Fruit fly (Drosophila melanogaster) whole organism, wandering third instar larva: ENCODE results near the gene CG13887.
A peak's percentile ranks its signal among the peaks of the same experiment; 100 is the strongest.

Experiments
- Abd-B ChIP-seq: fragments of >200 bp; optimal IDR thresholded peaks from 2 replicates; lab custom pipeline; 2017; ENCODE audit warnings: missing biosample characterization, missing genetic modification characterization
- CG32264 ChIP-seq: fragments of 200-800 bp; sonication (Bioruptor generic); optimal IDR thresholded peaks from 2 replicates; lab custom pipeline; 2016; ENCODE audit warnings: missing biosample characterization, missing genetic modification characterization
- CG9705 ChIP-seq: fragments of 200-800 bp; sonication (Bioruptor generic); optimal IDR thresholded peaks from 2 replicates; lab custom pipeline; 2018; ENCODE audit warnings: missing biosample characterization, mild to moderate bottlenecking, missing genetic modification characterization
- CrebA ChIP-seq: fragments of 200-800 bp; sonication (Bioruptor generic); optimal IDR thresholded peaks from 2 replicates; lab custom pipeline; 2016; ENCODE audit warnings: missing biosample characterization, mild to moderate bottlenecking, missing genetic modification characterization, borderline replicate concordance
- Dfd ChIP-seq: fragments of >200 bp; optimal IDR thresholded peaks from 2 replicates; lab custom pipeline; 2017; ENCODE audit warnings: missing biosample characterization, missing genetic modification characterization
- Dif ChIP-seq: fragments of 200-275, 200-300 bp; sonication (Bioruptor generic); optimal IDR thresholded peaks from 2 replicates; lab custom pipeline; 2018; ENCODE audit warnings: missing biosample characterization, missing genetic modification characterization; ENCODE audit not compliant: partially characterized antibody
- GATAd ChIP-seq: sonication (Bioruptor generic); optimal IDR thresholded peaks from 2 replicates; lab custom pipeline; 2016; ENCODE audit warnings: missing biosample characterization, missing genetic modification characterization
- HLH106 ChIP-seq: fragments of 200-800 bp; optimal IDR thresholded peaks from 3 replicates; lab custom pipeline; 2019; ENCODE audit warnings: missing biosample characterization, mild to moderate bottlenecking, missing genetic modification characterization, moderate library complexity
- Hnf4 ChIP-seq: fragments of 200-800 bp; sonication (Bioruptor generic); optimal IDR thresholded peaks from 2 replicates; lab custom pipeline; 2016; ENCODE audit warnings: missing biosample characterization, mild to moderate bottlenecking, missing genetic modification characterization
- Hr78 ChIP-seq: fragments of >200 bp; optimal IDR thresholded peaks from 2 replicates; lab custom pipeline; 2017; ENCODE audit warnings: missing biosample characterization, missing genetic modification characterization
- Hr83 ChIP-seq: fragments of 200-300 bp; sonication (Bioruptor generic); optimal IDR thresholded peaks from 2 replicates; lab custom pipeline; 2016; ENCODE audit warnings: missing biosample characterization, mild to moderate bottlenecking, missing genetic modification characterization, moderate library complexity; ENCODE audit not compliant: poor library complexity, severe bottlenecking
- Jra ChIP-seq: sonication (Bioruptor generic); optimal IDR thresholded peaks from 2 replicates; lab custom pipeline; 2016; ENCODE audit warnings: missing biosample characterization, missing genetic modification characterization
- Mio ChIP-seq: sonication (Bioruptor generic); optimal IDR thresholded peaks from 2 replicates; lab custom pipeline; 2016; ENCODE audit warnings: missing biosample characterization, missing genetic modification characterization
- Myc ChIP-seq: fragments of >200 bp; optimal IDR thresholded peaks from 2 replicates; lab custom pipeline; 2017
- N ChIP-seq: fragments of >200 bp; optimal IDR thresholded peaks from 2 replicates; lab custom pipeline; 2018; ENCODE audit warnings: missing biosample characterization, missing external identifiers, missing genetic modification characterization
- OdsH ChIP-seq: fragments of 200-800 bp; sonication (Bioruptor generic); optimal IDR thresholded peaks from 2 replicates; lab custom pipeline; 2016; ENCODE audit warnings: missing biosample characterization, mild to moderate bottlenecking, missing genetic modification characterization
- Rel ChIP-seq, 2 experiments: fragments of 200-800 bp; sonication (Bioruptor generic) in 1 of 2; optimal IDR thresholded peaks; 2 replicates in 1 of 2; 3 replicates in 1 of 2; lab custom pipeline; 2016 to 2019; ENCODE audit warnings: mild to moderate bottlenecking in 2 of 2, missing biosample characterization in 2 of 2, missing genetic modification characterization in 2 of 2, moderate library complexity in 1 of 2
- Sp1 ChIP-seq: fragments of 200-800 bp; sonication (Bioruptor generic); optimal IDR thresholded peaks from 3 replicates; lab custom pipeline; 2019; ENCODE audit warnings: missing biosample characterization, mild to moderate bottlenecking, missing genetic modification characterization, moderate library complexity
- Vsx2 ChIP-seq: fragments of 200-300, 225-300 bp; sonication (Bioruptor generic); optimal IDR thresholded peaks from 2 replicates; lab custom pipeline; 2018; ENCODE audit warnings: missing biosample characterization, missing genetic modification characterization; ENCODE audit not compliant: partially characterized antibody
- br ChIP-seq: fragments of 200-800 bp; sonication (Bioruptor generic); optimal IDR thresholded peaks from 2 replicates; lab custom pipeline; 2016; ENCODE audit warnings: missing biosample characterization, missing genetic modification characterization
- brk ChIP-seq: fragments of 200-800 bp; sonication (Bioruptor generic); optimal IDR thresholded peaks from 2 replicates; lab custom pipeline; 2016; ENCODE audit warnings: missing biosample characterization, mild to moderate bottlenecking, missing genetic modification characterization
- dl ChIP-seq, 2 experiments: fragments of 175-275, 200-275 bp in 1 of 2; fragments of 200-275 bp in 1 of 2; sonication (Bioruptor generic); optimal IDR thresholded peaks; lab custom pipeline; 2018; ENCODE audit warnings: mild to moderate bottlenecking in 2 of 2, missing biosample characterization in 2 of 2, missing genetic modification characterization in 2 of 2, moderate library complexity in 2 of 2; ENCODE audit not compliant: partially characterized antibody in 2 of 2, insufficient read depth in 1 of 2
- dmrt93B ChIP-seq: fragments of 200-800 bp; sonication (Bioruptor generic); optimal IDR thresholded peaks from 2 replicates; lab custom pipeline; 2018; ENCODE audit warnings: missing biosample characterization, mild to moderate bottlenecking, missing genetic modification characterization
- dsf ChIP-seq: sonication (Bioruptor generic); optimal IDR thresholded peaks from 2 replicates; lab custom pipeline; 2016; ENCODE audit warnings: missing biosample characterization, missing genetic modification characterization, borderline replicate concordance
- ey ChIP-seq: fragments of 200-800 bp; sonication (Bioruptor generic); optimal IDR thresholded peaks from 2 replicates; lab custom pipeline; 2016; ENCODE audit warnings: missing biosample characterization, missing genetic modification characterization
- foxo ChIP-seq, 2 experiments: fragments of 200-800 bp; sonication (Bioruptor generic); optimal IDR thresholded peaks; 2 replicates in 1 of 2; 3 replicates in 1 of 2; lab custom pipeline; 2016 to 2017; ENCODE audit warnings: missing biosample characterization in 2 of 2, missing genetic modification characterization in 2 of 2
- fru ChIP-seq: fragments of 200-800 bp; sonication (Bioruptor generic); optimal IDR thresholded peaks from 3 replicates; lab custom pipeline; 2016; ENCODE audit warnings: missing biosample characterization, mild to moderate bottlenecking, missing genetic modification characterization
- h ChIP-seq: fragments of 200-800 bp; sonication (Bioruptor generic); optimal IDR thresholded peaks from 3 replicates; lab custom pipeline; 2016; ENCODE audit warnings: missing biosample characterization, mild to moderate bottlenecking, missing genetic modification characterization
- jim ChIP-seq: fragments of 175-275, 200-325 bp; sonication (Bioruptor generic); optimal IDR thresholded peaks from 2 replicates; lab custom pipeline; 2016; ENCODE audit warnings: missing biosample characterization, mild to moderate bottlenecking, missing genetic modification characterization
- lola ChIP-seq: fragments of >200 bp; optimal IDR thresholded peaks from 2 replicates; lab custom pipeline; 2017; ENCODE audit warnings: missing biosample characterization, missing genetic modification characterization
- pan ChIP-seq: fragments of >200 bp; optimal IDR thresholded peaks from 2 replicates; lab custom pipeline; 2017
- psq ChIP-seq: fragments of 200-800 bp; sonication (Bioruptor generic); optimal IDR thresholded peaks from 3 replicates; lab custom pipeline; 2017; ENCODE audit warnings: missing biosample characterization, mild to moderate bottlenecking, missing genetic modification characterization, moderate library complexity
- rgr ChIP-seq: fragments of 200-800 bp; sonication (Bioruptor generic); optimal IDR thresholded peaks from 3 replicates; lab custom pipeline; 2016; ENCODE audit warnings: missing biosample characterization, mild to moderate bottlenecking, missing genetic modification characterization
- sage ChIP-seq: fragments of 200-800 bp; sonication (Bioruptor generic); optimal IDR thresholded peaks from 2 replicates; lab custom pipeline; 2016; ENCODE audit warnings: missing biosample characterization, mild to moderate bottlenecking, missing genetic modification characterization
- sv ChIP-seq: fragments of 200-800 bp; sonication (Bioruptor generic); optimal IDR thresholded peaks from 3 replicates; lab custom pipeline; 2016; ENCODE audit warnings: missing biosample characterization, missing genetic modification characterization
- tai ChIP-seq: sonication (Bioruptor generic); optimal IDR thresholded peaks from 2 replicates; lab custom pipeline; 2016; ENCODE audit warnings: missing biosample characterization, missing genetic modification characterization
- usp ChIP-seq: fragments of >200 bp; optimal IDR thresholded peaks from 2 replicates; lab custom pipeline; 2017; ENCODE audit warnings: missing biosample characterization, missing genetic modification characterization
- woc ChIP-seq: sonication (Bioruptor generic); optimal IDR thresholded peaks from 2 replicates; lab custom pipeline; 2016; ENCODE audit warnings: missing biosample characterization, mild to moderate bottlenecking, missing genetic modification characterization

Gene CG13887

dm6 chr3L:802700-803273 is 34.9 kb upstream of the CG13887 start:
- TF ChIP-seq brk (GFP tag; lab: Kevin White, UChicago): peak; percentile 92
- peak; percentile 87 for TF ChIP-seq dsf (GFP tag; lab: Kevin White, UChicago)
- TF ChIP-seq ey (GFP tag; lab: Kevin White, UChicago): peak; percentile 97
- TF ChIP-seq pan (lab: Kevin White, UChicago): no peak
- TF ChIP-seq jim (GFP tag; lab: Kevin White, UChicago): peak; percentile 71
- TF ChIP-seq h (GFP tag; lab: Kevin White, UChicago): peak; percentile 97
- TF ChIP-seq Dfd: no peak
- no peak for TF ChIP-seq Myc
- TF ChIP-seq br (GFP tag; lab: Kevin White, UChicago): peak; percentile 98
- TF ChIP-seq foxo (GFP tag; optimal IDR thresholded peaks at IDR 0.05; lab: Kevin White, UChicago): peak; percentile 76 to 98
- peak; percentile 94 for TF ChIP-seq sage (GFP tag; lab: Kevin White, UChicago)
- TF ChIP-seq dl (GFP tag; optimal IDR thresholded peaks at IDR 0.05; lab: Kevin White, UChicago; ENCODE audit: insufficient read depth in 1 of 2, partially characterized antibody in 2 of 2): no peak
- peak; percentile 91 for TF ChIP-seq woc (GFP tag; lab: Kevin White, UChicago)
- no peak for TF ChIP-seq Dif (GFP tag; lab: Kevin White, UChicago)
- peak; percentile 73 for TF ChIP-seq CrebA (GFP tag; lab: Kevin White, UChicago)
- peak; percentile 75 for TF ChIP-seq sv
- no peak for TF ChIP-seq lola
- no peak for TF ChIP-seq usp (GFP tag; lab: Kevin White, UChicago)
- TF ChIP-seq tai (GFP tag; lab: Kevin White, UChicago): peak; percentile 97
- no peak for TF ChIP-seq Abd-B (GFP tag; lab: Kevin White, UChicago)
- TF ChIP-seq Jra (GFP tag; lab: Kevin White, UChicago): peak; percentile 95
- TF ChIP-seq Hr83 (GFP tag; lab: Kevin White, UChicago): peak; percentile 90
- peak; percentile 88 for TF ChIP-seq Mio
- peak; percentile 94 for TF ChIP-seq CG32264 (GFP tag; lab: Kevin White, UChicago)
- TF ChIP-seq CG9705 (GFP tag; lab: Kevin White, UChicago): peak; percentile 94
- TF ChIP-seq Hnf4 (GFP tag; lab: Kevin White, UChicago): peak; percentile 98
- TF ChIP-seq dmrt93B (GFP tag; lab: Kevin White, UChicago): peak; percentile 93
- peak; percentile 97 for TF ChIP-seq rgr
- TF ChIP-seq GATAd (GFP tag; lab: Kevin White, UChicago): peak; percentile 78
- TF ChIP-seq fru (GFP tag; lab: Kevin White, UChicago): peak; percentile 95
- peak; percentile 94 for TF ChIP-seq Sp1 (GFP tag; lab: Kevin White, UChicago)
- peak; percentile 96 for TF ChIP-seq HLH106 (tag; lab: Kevin White, UChicago)
- TF ChIP-seq N (GFP tag; lab: Kevin White, UChicago): no peak
- no peak for TF ChIP-seq Hr78 (GFP tag; lab: Kevin White, UChicago)
- peak; percentile 96 for TF ChIP-seq OdsH (GFP tag; lab: Kevin White, UChicago)
- no peak for TF ChIP-seq Vsx2 (GFP tag; lab: Kevin White, UChicago)
- peak; percentile 68 for TF ChIP-seq Rel (GFP tag; optimal IDR thresholded peaks at IDR 0.05; lab: Kevin White, UChicago)
- peak; percentile 84 for TF ChIP-seq Rel (tag; optimal IDR thresholded peaks at IDR 0.05; lab: Kevin White, UChicago)
- peak; percentile 92 for TF ChIP-seq psq (GFP tag; lab: Kevin White, UChicago)

dm6 chr3L:803951-804350 is 33.7 kb upstream of the CG13887 start, which contains the start of gene CG13898:
CG13898 (minus strand) TSS chr3L:804051.
- TF ChIP-seq Rel (GFP tag; optimal IDR thresholded peaks at IDR 0.05; lab: Kevin White, UChicago) (no peak), Rel (tag; optimal IDR thresholded peaks at IDR 0.05; lab: Kevin White, UChicago) (no peak), woc (GFP tag; lab: Kevin White, UChicago) (no peak), dl (GFP tag; optimal IDR thresholded peaks at IDR 0.05; lab: Kevin White, UChicago; ENCODE audit: insufficient read depth in 1 of 2, partially characterized antibody in 2 of 2) (no peak), dsf (GFP tag; lab: Kevin White, UChicago) (no peak), psq (GFP tag; lab: Kevin White, UChicago) (no peak), brk (GFP tag; lab: Kevin White, UChicago) (no peak), sage (GFP tag; lab: Kevin White, UChicago) (no peak), CrebA (GFP tag; lab: Kevin White, UChicago) (no peak), rgr (no peak), fru (GFP tag; lab: Kevin White, UChicago) (no peak), jim (GFP tag; lab: Kevin White, UChicago) (no peak), Dfd (no peak), Abd-B (GFP tag; lab: Kevin White, UChicago) (no peak), tai (GFP tag; lab: Kevin White, UChicago) (no peak)
